Worm (Caenorhabditis elegans): Measurements from ENCODE around the gene srsx-29.

srsx-29 gene

DNA sequence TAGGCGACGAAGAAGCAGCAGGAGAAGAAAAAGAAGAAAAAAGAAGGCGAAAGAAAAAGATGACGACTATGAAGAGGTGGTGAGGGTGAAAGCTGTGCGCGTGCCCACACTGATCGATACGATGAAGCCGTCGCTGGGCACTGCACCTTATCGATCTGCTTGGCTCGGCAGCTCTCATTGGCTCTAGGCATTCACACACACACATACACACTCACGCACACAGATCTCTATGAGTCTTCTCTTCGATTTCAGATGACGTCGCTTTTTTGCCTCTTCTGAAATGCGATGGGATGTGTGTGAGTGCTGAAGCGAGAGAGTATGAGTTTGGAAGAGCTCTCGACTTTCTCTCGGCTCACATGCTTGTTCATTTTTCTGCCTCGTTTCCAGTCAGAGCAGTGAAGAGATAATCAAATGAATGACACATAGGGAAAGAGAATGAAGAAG, 19.9 kb downstream of the srsx-29 start:
- TF ChIP-seq elt-3 (tag; optimal IDR thresholded peaks at IDR 0.05) (no peak), lsy-2 (tag; optimal IDR thresholded peaks at IDR 0.05) (peak; percentile 68 to 83), aly-2 (tag; optimal IDR thresholded peaks at IDR 0.05) (no peak), nhr-11 (tag; optimal IDR thresholded peaks at IDR 0.05) (no peak), lin-13 (GFP tag; optimal IDR thresholded peaks at IDR 0.05) (peak; percentile 67), unc-39 (tag; optimal IDR thresholded peaks at IDR 0.05) (peak; percentile 60), lin-11 (tag; optimal IDR thresholded peaks at IDR 0.05) (peak; percentile 97), snpc-4 (tag; optimal IDR thresholded peaks at IDR 0.05) (peak; percentile 46), mdl-1 (tag; optimal IDR thresholded peaks at IDR 0.05) (peak; percentile 65 to 91), nhr-25 (tag; optimal IDR thresholded peaks at IDR 0.05) (no peak), crh-2 (tag; optimal IDR thresholded peaks at IDR 0.05) (peak; percentile 81), gmeb-1 (tag; optimal IDR thresholded peaks at IDR 0.05) (no peak), nhr-12 (tag; optimal IDR thresholded peaks at IDR 0.05) (no peak), blmp-1 (tag; optimal IDR thresholded peaks at IDR 0.05; ENCODE audit: insufficient read depth) (no peak), ztf-4 (tag; optimal IDR thresholded peaks at IDR 0.05) (peak; percentile 58), sma-9 (GFP tag; optimal IDR thresholded peaks at IDR 0.05) (peak; percentile 79), sma-9 (tag; optimal IDR thresholded peaks at IDR 0.05) (no peak), unc-55 (GFP tag; optimal IDR thresholded peaks at IDR 0.05) (peak; percentile 96), mab-5 (tag; optimal IDR thresholded peaks at IDR 0.05) (peak; percentile 75), egl-27 (tag; optimal IDR thresholded peaks at IDR 0.05) (peak; percentile 60), unc-62 (GFP tag; optimal IDR thresholded peaks at IDR 0.05) (no peak), nhr-21 (tag; optimal IDR thresholded peaks at IDR 0.05) (peak; percentile 55), lin-39 (tag; optimal IDR thresholded peaks at IDR 0.05) (peak; percentile 66), zag-1 (tag; optimal IDR thresholded peaks at IDR 0.05) (peak; percentile 95), F13H6.1 (tag; optimal IDR thresholded peaks at IDR 0.05) (peak; percentile 79), C34F6.9 (tag; optimal IDR thresholded peaks at IDR 0.05) (peak; percentile 95), ztf-11 (tag; optimal IDR thresholded peaks at IDR 0.05) (peak; percentile 40), Y55F3AM.14 (GFP tag; optimal IDR thresholded peaks at IDR 0.05) (peak; percentile 59), sem-4 (tag; optimal IDR thresholded peaks at IDR 0.05) (peak; percentile 67), nhr-6 (tag; optimal IDR thresholded peaks at IDR 0.05) (peak; percentile 86), fos-1 (tag; optimal IDR thresholded peaks at IDR 0.05) (peak; percentile 39), nhr-129 (tag; optimal IDR thresholded peaks at IDR 0.05) (peak; percentile 92)

DNA sequence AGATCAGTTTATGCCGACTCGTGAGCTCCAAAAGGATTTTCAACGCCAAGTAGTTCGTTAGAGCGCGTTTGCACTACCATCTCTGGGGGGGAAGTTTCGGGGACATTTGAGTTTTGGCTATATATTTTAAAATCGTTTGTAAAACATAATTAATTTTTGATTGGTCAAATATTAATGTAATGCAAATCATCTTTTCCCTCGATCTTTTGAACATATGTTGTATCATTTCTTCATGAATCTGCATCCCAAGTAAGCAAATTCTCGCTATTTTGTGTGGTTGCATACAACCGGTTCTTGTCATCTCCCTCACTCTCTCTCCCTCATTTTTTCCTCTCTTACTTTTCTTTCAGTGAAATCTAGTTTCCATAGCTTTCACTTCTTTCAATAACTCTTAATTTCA, 23.4 kb downstream of the srsx-29 start:
- TF ChIP-seq blmp-1 (tag; optimal IDR thresholded peaks at IDR 0.05; ENCODE audit: insufficient read depth) (peak; percentile 96), nhr-11 (tag; optimal IDR thresholded peaks at IDR 0.05) (no peak), unc-55 (GFP tag; optimal IDR thresholded peaks at IDR 0.05) (peak; percentile 65), elt-3 (tag; optimal IDR thresholded peaks at IDR 0.05) (no peak), unc-62 (GFP tag; optimal IDR thresholded peaks at IDR 0.05) (no peak), Y55F3AM.14 (GFP tag; optimal IDR thresholded peaks at IDR 0.05) (no peak), nhr-23 (tag; optimal IDR thresholded peaks at IDR 0.05) (no peak), gmeb-1 (tag; optimal IDR thresholded peaks at IDR 0.05) (peak; percentile 20), alr-1 (tag; optimal IDR thresholded peaks at IDR 0.05) (no peak), nhr-77 (tag; optimal IDR thresholded peaks at IDR 0.05) (no peak), F13H6.1 (tag; optimal IDR thresholded peaks at IDR 0.05) (peak; percentile 63), ztf-11 (tag; optimal IDR thresholded peaks at IDR 0.05) (no peak), lin-13 (GFP tag; optimal IDR thresholded peaks at IDR 0.05) (peak; percentile 30), nhr-6 (tag; optimal IDR thresholded peaks at IDR 0.05) (peak; percentile 6), nhr-21 (tag; optimal IDR thresholded peaks at IDR 0.05) (no peak), R02D3.7 (tag; optimal IDR thresholded peaks at IDR 0.05) (no peak), unc-39 (tag; optimal IDR thresholded peaks at IDR 0.05) (no peak), C34F6.9 (tag; optimal IDR thresholded peaks at IDR 0.05) (peak; percentile 79), crh-2 (tag; optimal IDR thresholded peaks at IDR 0.05) (peak; percentile 62), zag-1 (tag; optimal IDR thresholded peaks at IDR 0.05) (no peak), fos-1 (tag; optimal IDR thresholded peaks at IDR 0.05) (peak; percentile 28), nhr-237 (tag; optimal IDR thresholded peaks at IDR 0.05) (no peak), peb-1 (tag; optimal IDR thresholded peaks at IDR 0.05) (no peak), nhr-25 (tag; optimal IDR thresholded peaks at IDR 0.05) (peak; percentile 50), sma-3 (GFP tag; optimal IDR thresholded peaks at IDR 0.05) (peak; percentile 72), ama-1 (optimal IDR thresholded peaks at IDR 0.05) (no peak), dmd-4 (tag; optimal IDR thresholded peaks at IDR 0.05) (no peak), mbf-1 (tag; optimal IDR thresholded peaks at IDR 0.05) (no peak), lin-11 (tag; optimal IDR thresholded peaks at IDR 0.05) (no peak), lsy-2 (tag; optimal IDR thresholded peaks at IDR 0.05) (peak; percentile 15 to 76), nhr-129 (tag; optimal IDR thresholded peaks at IDR 0.05) (peak; percentile 64), mdl-1 (tag; optimal IDR thresholded peaks at IDR 0.05) (no peak)

All from whole organism, L2 larva.